Worm (Caenorhabditis elegans) whole organism, late embryonic: ENCODE results near the gene tes-1.

Experiments used
- F13H6.1 ChIP-seq: sonication (generic microtip); optimal IDR thresholded peaks from 2 replicates; lab custom pipeline; 2016; ENCODE audit warnings: missing genetic modification characterization, missing compliant biosample characterization
- K02D7.2 ChIP-seq: sonication (generic microtip); optimal IDR thresholded peaks from 2 replicates; lab custom pipeline; 2017; ENCODE audit warnings: mild to moderate bottlenecking, missing genetic modification characterization, missing compliant biosample characterization
- T23F11.4 ChIP-seq: fragments of 200-800 bp; sonication (Bioruptor generic); optimal IDR thresholded peaks from 2 replicates; lab custom pipeline; 2018; ENCODE audit warnings: mild to moderate bottlenecking, missing genetic modification characterization, missing compliant biosample characterization
- ama-1 ChIP-seq: fragments of 150-350 bp; optimal IDR thresholded peaks from 2 replicates; lab custom pipeline; 2014
- ceh-14 ChIP-seq: sonication (generic microtip); optimal IDR thresholded peaks from 2 replicates; lab custom pipeline; 2016; ENCODE audit warnings: missing genotype, missing genetic modification characterization, missing compliant biosample characterization
- ceh-18 ChIP-seq: sonication (generic microtip); optimal IDR thresholded peaks from 2 replicates; lab custom pipeline; 2016; ENCODE audit warnings: missing genetic modification characterization, missing compliant biosample characterization
- ceh-19 ChIP-seq: fragments of 200-800 bp; sonication (Bioruptor generic); optimal IDR thresholded peaks from 2 replicates; lab custom pipeline; 2018; ENCODE audit warnings: mild to moderate bottlenecking, missing genetic modification characterization, missing compliant biosample characterization
- ceh-2 ChIP-seq: sonication (generic microtip); optimal IDR thresholded peaks from 2 replicates; lab custom pipeline; 2016; ENCODE audit warnings: missing genotype, missing genetic modification characterization, missing compliant biosample characterization
- ceh-22 ChIP-seq: sonication (generic microtip); optimal IDR thresholded peaks from 2 replicates; lab custom pipeline; 2017; ENCODE audit warnings: missing biosample characterization, missing genetic modification characterization
- ceh-24 ChIP-seq: sonication (generic microtip); optimal IDR thresholded peaks from 2 replicates; lab custom pipeline; 2016; ENCODE audit warnings: mild to moderate bottlenecking, missing genetic modification characterization, missing compliant biosample characterization
- ceh-30 ChIP-seq: fragments of 150-350 bp; optimal IDR thresholded peaks from 2 replicates; lab custom pipeline; 2014; ENCODE audit warnings: missing biosample characterization, missing genetic modification characterization
- ceh-31 ChIP-seq: sonication (generic microtip); optimal IDR thresholded peaks from 2 replicates; lab custom pipeline; 2016; ENCODE audit warnings: missing genetic modification characterization, missing compliant biosample characterization
- ceh-34 ChIP-seq: sonication (generic microtip); optimal IDR thresholded peaks from 2 replicates; lab custom pipeline; 2016; ENCODE audit warnings: mild to moderate bottlenecking, missing genetic modification characterization, missing compliant biosample characterization
- ceh-45 ChIP-seq: fragments of 200-800 bp; sonication (Bioruptor generic); IDR thresholded peaks from 2 replicates; pipeline ENCODE4 v1.3.6; 2022; ENCODE audit warnings: missing genetic modification reagents, missing genetic modification characterization, missing compliant biosample characterization
- ceh-48 ChIP-seq: sonication (generic microtip); optimal IDR thresholded peaks from 2 replicates; lab custom pipeline; 2016; ENCODE audit warnings: missing genetic modification characterization, inconsistent platforms, missing compliant biosample characterization
- che-1 ChIP-seq: sonication (generic microtip); optimal IDR thresholded peaks from 2 replicates; lab custom pipeline; 2016; ENCODE audit warnings: mild to moderate bottlenecking, missing genetic modification characterization, missing compliant biosample characterization
- dmd-4 ChIP-seq: sonication (generic microtip); optimal IDR thresholded peaks from 2 replicates; lab custom pipeline; 2016; ENCODE audit warnings: borderline replicate concordance, missing genetic modification characterization, missing compliant biosample characterization
- dve-1 ChIP-seq: sonication (generic microtip); optimal IDR thresholded peaks from 2 replicates; lab custom pipeline; 2017; ENCODE audit warnings: antibody characterized with exemption, mild to moderate bottlenecking, missing genetic modification characterization, missing compliant biosample characterization
- elt-4 ChIP-seq: sonication (generic microtip); optimal IDR thresholded peaks from 2 replicates; lab custom pipeline; 2016; ENCODE audit warnings: missing genetic modification characterization, missing compliant biosample characterization
- ets-4 ChIP-seq: sonication (generic microtip); optimal IDR thresholded peaks from 2 replicates; lab custom pipeline; 2016; ENCODE audit warnings: missing genetic modification characterization, missing compliant biosample characterization
- eyg-1 ChIP-seq: sonication (generic microtip); optimal IDR thresholded peaks from 2 replicates; lab custom pipeline; 2016; ENCODE audit warnings: missing genotype, missing genetic modification characterization, missing compliant biosample characterization
- fax-1 ChIP-seq: sonication (generic microtip); optimal IDR thresholded peaks from 2 replicates; lab custom pipeline; 2016; ENCODE audit warnings: missing genotype, missing genetic modification characterization, missing compliant biosample characterization
- fkh-10 ChIP-seq: fragments of 150-350 bp; optimal IDR thresholded peaks from 2 replicates; lab custom pipeline; 2014; ENCODE audit warnings: missing biosample characterization, missing genetic modification reagents, missing genetic modification characterization
- hlh-13 ChIP-seq: fragments of 200-800 bp; sonication (Bioruptor generic); optimal IDR thresholded peaks from 2 replicates; lab custom pipeline; 2018; ENCODE audit warnings: mild to moderate bottlenecking, missing genetic modification characterization, missing compliant biosample characterization
- hlh-15 ChIP-seq: sonication (generic microtip); optimal IDR thresholded peaks from 2 replicates; lab custom pipeline; 2016; ENCODE audit warnings: missing genetic modification characterization, missing compliant biosample characterization
- hlh-30 ChIP-seq: sonication (generic microtip); optimal IDR thresholded peaks from 2 replicates; lab custom pipeline; 2017; ENCODE audit warnings: antibody characterized with exemption, missing genetic modification characterization, missing compliant biosample characterization; ENCODE audit not compliant: insufficient read depth
- hlh-6 ChIP-seq: sonication (generic microtip); optimal IDR thresholded peaks from 2 replicates; lab custom pipeline; 2016; ENCODE audit warnings: missing genotype, missing genetic modification characterization, missing compliant biosample characterization
- lim-6 ChIP-seq: sonication (generic microtip); optimal IDR thresholded peaks from 2 replicates; lab custom pipeline; 2016; ENCODE audit warnings: missing genetic modification characterization, missing compliant biosample characterization
- lin-11 ChIP-seq: fragments of 200-800 bp; sonication (Bioruptor generic); optimal IDR thresholded peaks from 2 replicates; lab custom pipeline; 2018; ENCODE audit warnings: mild to moderate bottlenecking, missing genetic modification characterization, missing compliant biosample characterization
- mec-3 ChIP-seq: sonication (generic microtip); optimal IDR thresholded peaks from 2 replicates; lab custom pipeline; 2016; ENCODE audit warnings: borderline replicate concordance, missing genetic modification characterization, missing compliant biosample characterization
- nhr-11 ChIP-seq: fragments of 150-350 bp; optimal IDR thresholded peaks from 2 replicates; lab custom pipeline; 2014; ENCODE audit warnings: missing biosample characterization, missing genetic modification characterization
- nhr-232 ChIP-seq: sonication (generic microtip); optimal IDR thresholded peaks from 2 replicates; lab custom pipeline; 2016; ENCODE audit warnings: missing genetic modification characterization, missing compliant biosample characterization
- npax-4 ChIP-seq: sonication (generic microtip); optimal IDR thresholded peaks from 2 replicates; lab custom pipeline; 2016; ENCODE audit warnings: missing genetic modification characterization, missing compliant biosample characterization
- odd-2 ChIP-seq: sonication (generic microtip); optimal IDR thresholded peaks from 2 replicates; lab custom pipeline; 2017; ENCODE audit warnings: antibody characterized with exemption, mild to moderate bottlenecking, missing genetic modification characterization, missing compliant biosample characterization
- pag-3 ChIP-seq: sonication (generic microtip); optimal IDR thresholded peaks from 2 replicates; lab custom pipeline; 2016; ENCODE audit warnings: missing compliant biosample characterization, missing genetic modification characterization, borderline replicate concordance
- pat-9 ChIP-seq: fragments of 200-800 bp; sonication (Bioruptor generic); optimal IDR thresholded peaks from 2 replicates; lab custom pipeline; 2018; ENCODE audit warnings: mild to moderate bottlenecking, missing genetic modification characterization, moderate library complexity, missing compliant biosample characterization
- pax-1 ChIP-seq: fragments of 150-350 bp; optimal IDR thresholded peaks from 2 replicates; lab custom pipeline; 2014; ENCODE audit warnings: missing biosample characterization, missing genetic modification characterization
- pha-2 ChIP-seq: sonication (generic microtip); optimal IDR thresholded peaks from 2 replicates; lab custom pipeline; 2017; ENCODE audit warnings: mild to moderate bottlenecking, missing genetic modification characterization, missing compliant biosample characterization
- pqm-1 ChIP-seq: sonication (generic microtip); optimal IDR thresholded peaks from 2 replicates; lab custom pipeline; 2016; ENCODE audit warnings: missing genetic modification characterization, missing compliant biosample characterization
- pros-1 ChIP-seq: fragments of 150-350 bp; optimal IDR thresholded peaks from 2 replicates; lab custom pipeline; 2014; ENCODE audit warnings: missing biosample characterization, missing genetic modification reagents, missing genetic modification characterization
- rnt-1 ChIP-seq: sonication (generic microtip); optimal IDR thresholded peaks from 2 replicates; lab custom pipeline; 2016; ENCODE audit warnings: missing genetic modification characterization, missing compliant biosample characterization
- sox-2 ChIP-seq: fragments of 200-800 bp; sonication (Bioruptor generic); IDR thresholded peaks from 2 replicates; pipeline ENCODE4 v1.3.6; 2022; ENCODE audit warnings: missing genetic modification reagents, missing genetic modification characterization, missing compliant biosample characterization
- sox-4 ChIP-seq: sonication (generic microtip); optimal IDR thresholded peaks from 2 replicates; lab custom pipeline; 2017; ENCODE audit warnings: mild to moderate bottlenecking, missing genetic modification characterization, inconsistent platforms, missing compliant biosample characterization
- syd-9 ChIP-seq: sonication (generic microtip); optimal IDR thresholded peaks from 2 replicates; lab custom pipeline; 2016; ENCODE audit warnings: mild to moderate bottlenecking, missing genetic modification characterization, moderate library complexity, missing compliant biosample characterization
- tbx-2 ChIP-seq: sonication (generic microtip); optimal IDR thresholded peaks from 2 replicates; lab custom pipeline; 2016; ENCODE audit warnings: missing genetic modification characterization, missing compliant biosample characterization
- ttx-3 ChIP-seq: sonication (generic microtip); optimal IDR thresholded peaks from 2 replicates; lab custom pipeline; 2016; ENCODE audit warnings: missing genetic modification reagents, missing genetic modification characterization, missing compliant biosample characterization
- unc-3 ChIP-seq, 2 experiments: fragments of 200-800 bp in 1 of 2; sonication (Bioruptor generic) in 1 of 2; sonication (generic microtip) in 1 of 2; conservative IDR thresholded peaks in 1 of 2; optimal IDR thresholded peaks in 1 of 2; 2 replicates each; pipeline versions ENCODE4 v1.3.6 to Lab custom; 2016 to 2022; ENCODE audit warnings: missing compliant biosample characterization in 2 of 2, missing genetic modification characterization in 2 of 2, missing genetic modification reagents in 1 of 2
- unc-42 ChIP-seq: sonication (generic microtip); optimal IDR thresholded peaks from 2 replicates; lab custom pipeline; 2016; ENCODE audit warnings: missing genotype, missing genetic modification characterization, missing compliant biosample characterization
- unc-55 ChIP-seq: sonication (generic microtip); optimal IDR thresholded peaks from 2 replicates; lab custom pipeline; 2017; ENCODE audit warnings: missing biosample characterization, missing genetic modification reagents, missing genetic modification characterization
- unc-86 ChIP-seq: sonication (generic microtip); optimal IDR thresholded peaks from 2 replicates; lab custom pipeline; 2016; ENCODE audit warnings: missing genetic modification characterization, missing compliant biosample characterization
- zip-5 ChIP-seq: sonication (generic microtip); optimal IDR thresholded peaks from 2 replicates; lab custom pipeline; 2016; ENCODE audit warnings: missing genetic modification characterization, missing compliant biosample characterization
- ztf-16 ChIP-seq: sonication (generic microtip); optimal IDR thresholded peaks from 2 replicates; lab custom pipeline; 2017; ENCODE audit warnings: missing genetic modification characterization, missing compliant biosample characterization

The tes-1 gene

ce11 chrIV:7486201-7486947 is 35.1 kb upstream of the tes-1 start, which contains the start of the genes his-61 and his-62:
his-61 (minus strand) TSS chrIV:7486217.
his-62 (plus strand) TSS chrIV:7486545.
- TF ChIP-seq npax-4 (tag; lab: Kevin White, UChicago) (no peak), ztf-16 (tag; lab: Kevin White, UChicago) (peak; percentile 44), mec-3 (tag; lab: Kevin White, UChicago) (no peak), hlh-6 (tag; lab: Kevin White, UChicago) (peak; percentile 36), lin-11 (tag; lab: Kevin White, UChicago) (no peak), fax-1 (tag; lab: Kevin White, UChicago) (no peak), dve-1 (tag; lab: Kevin White, UChicago) (peak; percentile 90), ceh-30 (no peak), pha-2 (no peak), ama-1 (lab: Kevin White, UChicago) (no peak), hlh-15 (tag; lab: Kevin White, UChicago) (no peak), ceh-14 (tag; lab: Kevin White, UChicago) (peak; percentile 38), ttx-3 (tag; lab: Kevin White, UChicago) (no peak), ceh-31 (tag; lab: Kevin White, UChicago) (peak; percentile 95), ets-4 (tag; lab: Kevin White, UChicago) (peak; percentile 61), F13H6.1 (no peak), che-1 (tag; lab: Kevin White, UChicago) (no peak), zip-5 (tag; lab: Kevin White, UChicago) (no peak), ceh-34 (peak; percentile 94), pat-9 (tag; lab: Kevin White, UChicago) (no peak), ceh-22 (no peak), tbx-2 (tag; lab: Kevin White, UChicago) (peak; percentile 88), ceh-19 (GFP tag; lab: Kevin White, UChicago) (peak; percentile 40), unc-42 (peak; percentile 43), ceh-48 (tag; lab: Kevin White, UChicago) (no peak), eyg-1 (tag; lab: Kevin White, UChicago) (no peak), sox-4 (tag; lab: Kevin White, UChicago) (no peak), ceh-45 (GFP tag; lab: Robert Waterston, UW) (peak; percentile 66; the same call in 1 of the 2 replicates), fkh-10 (GFP tag; lab: Kevin White, UChicago) (no peak), ceh-24 (tag; lab: Kevin White, UChicago) (no peak), nhr-11 (tag; lab: Kevin White, UChicago) (no peak), lim-6 (tag; lab: Kevin White, UChicago) (no peak), elt-4 (tag; lab: Kevin White, UChicago) (no peak), ceh-2 (tag; lab: Kevin White, UChicago) (peak; percentile 60), T23F11.4 (GFP tag; lab: Kevin White, UChicago) (no peak), unc-86 (tag; lab: Kevin White, UChicago) (peak; percentile 65), syd-9 (tag; lab: Kevin White, UChicago) (peak; percentile 2), hlh-13 (GFP tag; lab: Kevin White, UChicago) (no peak), rnt-1 (tag; lab: Kevin White, UChicago) (peak; percentile 65), pag-3 (no peak), unc-55 (GFP tag; lab: Kevin White, UChicago) (peak; percentile 80), nhr-232 (tag; lab: Kevin White, UChicago) (no peak), odd-2 (tag; lab: Kevin White, UChicago) (no peak), unc-3 (GFP tag; conservative IDR thresholded peaks at IDR 0.05; lab: Robert Waterston, UW) (no peak), unc-3 (tag; optimal IDR thresholded peaks at IDR 0.05; lab: Kevin White, UChicago) (no peak), K02D7.2 (tag; lab: Kevin White, UChicago) (no peak), dmd-4 (tag; lab: Kevin White, UChicago) (peak; percentile 39), pax-1 (peak; percentile 89), hlh-30 (tag; lab: Kevin White, UChicago) (no peak), pros-1 (tag; lab: Kevin White, UChicago) (peak; percentile 78), sox-2 (GFP tag; lab: Robert Waterston, UW) (peak; percentile 90), pqm-1 (no peak), ceh-18 (tag; lab: Kevin White, UChicago) (peak; percentile 43)
